Fruit fly (Drosophila melanogaster): ENCODE measurements around the gene CG4119.

The CG4119 gene

dm6 chrX:5695035-5695434 is 29.2 kb downstream of the CG4119 start, which contains the start of gene CG3149 (continued):
- peak; percentile 83 for TF ChIP-seq mld (GFP tag; IDR thresholded peaks at IDR 0.05; ENCODE audit: partially characterized antibody)
- no peak for TF ChIP-seq CG33213 (GFP tag; optimal IDR thresholded peaks at IDR 0.05)
- no peak for TF ChIP-seq Gug (GFP tag; IDR thresholded peaks at IDR 0.05)
- TF ChIP-seq CG17186 (GFP tag; optimal IDR thresholded peaks at IDR 0.05): peak; percentile 8
- TF ChIP-seq Xbp1 (GFP tag; optimal IDR thresholded peaks at IDR 0.05): no peak
- TF ChIP-seq CG7556 (GFP tag; optimal IDR thresholded peaks at IDR 0.05): no peak
- no peak for TF ChIP-seq luna (GFP tag; optimal IDR thresholded peaks at IDR 0.05)
- TF ChIP-seq pan (optimal IDR thresholded peaks at IDR 0.05): no peak
- TF ChIP-seq pan (GFP tag; optimal IDR thresholded peaks at IDR 0.05 in 1 of 2, IDR thresholded peaks at IDR 0.05 in 1 of 2): no peak
- TF ChIP-seq repo (GFP tag; optimal IDR thresholded peaks at IDR 0.05): no peak
- TF ChIP-seq sob (GFP tag; IDR thresholded peaks at IDR 0.05): no peak
- peak; percentile 81 for TF ChIP-seq CG6791 (GFP tag; IDR thresholded peaks at IDR 0.05; ENCODE audit: partially characterized antibody)
- no peak for TF ChIP-seq CG13296 (GFP tag; optimal IDR thresholded peaks at IDR 0.05)
- TF ChIP-seq CG11085 (GFP tag; IDR thresholded peaks at IDR 0.05): no peak
- no peak for TF ChIP-seq bigmax (GFP tag; optimal IDR thresholded peaks at IDR 0.05)
- TF ChIP-seq fd102C (GFP tag; optimal IDR thresholded peaks at IDR 0.05): no peak
- no peak for TF ChIP-seq D (optimal IDR thresholded peaks at IDR 0.05)
- no peak for TF ChIP-seq D (GFP tag; optimal IDR thresholded peaks at IDR 0.05)
- no peak for TF ChIP-seq wdn (GFP tag; IDR thresholded peaks at IDR 0.05)
- no peak for TF ChIP-seq tx (GFP tag; optimal IDR thresholded peaks at IDR 0.05)
- no peak for TF ChIP-seq ash1 (GFP tag; optimal IDR thresholded peaks at IDR 0.05)
- TF ChIP-seq CG9609 (GFP tag; optimal IDR thresholded peaks at IDR 0.05): no peak
- no peak for TF ChIP-seq CG7786 (GFP tag; optimal IDR thresholded peaks at IDR 0.05)
- peak; percentile 82 for TF ChIP-seq HLH4C (GFP tag; IDR thresholded peaks at IDR 0.05; ENCODE audit: partially characterized antibody)
- TF ChIP-seq CG17328 (GFP tag; IDR thresholded peaks at IDR 0.05): no peak
- peak; percentile 53 for TF ChIP-seq Sry-δ (GFP tag; optimal IDR thresholded peaks at IDR 0.05)
- TF ChIP-seq CG2199 (GFP tag; IDR thresholded peaks at IDR 0.05): no peak
- no peak for TF ChIP-seq CG9932 (GFP tag; IDR thresholded peaks at IDR 0.05)
- TF ChIP-seq wor (GFP tag; IDR thresholded peaks at IDR 0.05): no peak
- TF ChIP-seq CG14667 (GFP tag; IDR thresholded peaks at IDR 0.05): no peak
- TF ChIP-seq Ets65A (GFP tag): no peak
- no peak for TF ChIP-seq CG10147 (GFP tag; optimal IDR thresholded peaks at IDR 0.05)
- no peak for TF ChIP-seq Elba2 (GFP tag; optimal IDR thresholded peaks at IDR 0.05)
- no peak for TF ChIP-seq CTCF (GFP tag; optimal IDR thresholded peaks at IDR 0.05)
- TF ChIP-seq Kr (GFP tag; optimal IDR thresholded peaks at IDR 0.05): no peak
- TF ChIP-seq kay (GFP tag; optimal IDR thresholded peaks at IDR 0.05): no peak
- TF ChIP-seq CG16815 (GFP tag; optimal IDR thresholded peaks at IDR 0.05): no peak
- no peak for TF ChIP-seq CG10274 (GFP tag; optimal IDR thresholded peaks at IDR 0.05)
- peak; percentile 89 for TF ChIP-seq tna (GFP tag; IDR thresholded peaks at IDR 0.05; ENCODE audit: partially characterized antibody)
- no peak for TF ChIP-seq CG8924 (tag; optimal IDR thresholded peaks at IDR 0.05)
- TF ChIP-seq CG5245 (GFP tag; optimal IDR thresholded peaks at IDR 0.05): no peak
- TF ChIP-seq Atf-2 (GFP tag; optimal IDR thresholded peaks at IDR 0.05): no peak
- peak; percentile 81 for TF ChIP-seq CG34224 (GFP tag; IDR thresholded peaks at IDR 0.05; ENCODE audit: partially characterized antibody)
- peak; percentile 68 for TF ChIP-seq CG2116 (GFP tag; optimal IDR thresholded peaks at IDR 0.05)
- peak; percentile 14 for TF ChIP-seq gfzf (GFP tag; optimal IDR thresholded peaks at IDR 0.05)
- no peak for TF ChIP-seq Dbx (GFP tag; IDR thresholded peaks at IDR 0.05)
- TF ChIP-seq Oaz (GFP tag; IDR thresholded peaks at IDR 0.05): no peak
- TF ChIP-seq CkIIα-i1 (GFP tag; IDR thresholded peaks at IDR 0.05): no peak
- no peak for TF ChIP-seq CG11504 (tag; optimal IDR thresholded peaks at IDR 0.05)
- no peak for TF ChIP-seq croc (GFP tag; conservative IDR thresholded peaks at IDR 0.05)
- no peak for TF ChIP-seq C15 (GFP tag; IDR thresholded peaks at IDR 0.05)
- no peak for TF ChIP-seq YL-1 (GFP tag; optimal IDR thresholded peaks at IDR 0.05)
- TF ChIP-seq CG9876 (GFP tag; optimal IDR thresholded peaks at IDR 0.05): no peak
- no peak for TF ChIP-seq CG1647 (GFP tag; optimal IDR thresholded peaks at IDR 0.05)

Measured in whole organism, embryonic.